Worm (Caenorhabditis elegans) whole organism, midembryonic: ENCODE results near the gene srd-51.

Experiments used
- T22C8.4 ChIP-seq: fragments of 200-800 bp; sonication (Bioruptor generic); IDR thresholded peaks from 2 replicates; pipeline ENCODE4 v1.3.6; 2022; ENCODE audit warnings: missing genetic modification characterization, missing compliant biosample characterization
- cog-1 ChIP-seq: sonication (generic microtip); optimal IDR thresholded peaks from 2 replicates; lab custom pipeline; 2016; ENCODE audit warnings: missing genetic modification characterization, missing compliant biosample characterization
- flt-1 ChIP-seq: fragments of 200-800 bp; sonication (Bioruptor generic); IDR thresholded peaks from 2 replicates; pipeline ENCODE4 v1.3.6; 2022; ENCODE audit warnings: missing genetic modification characterization, missing compliant biosample characterization
- klf-2 ChIP-seq: fragments of 200-800 bp; sonication (Bioruptor generic); conservative IDR thresholded peaks from 2 replicates; pipeline ENCODE4 v1.3.6; 2022; ENCODE audit warnings: missing genetic modification reagents, missing genetic modification characterization, missing compliant biosample characterization
- med-1 ChIP-seq: sonication (generic microtip); optimal IDR thresholded peaks from 2 replicates; lab custom pipeline; 2017; ENCODE audit warnings: missing genetic modification characterization, mild to moderate bottlenecking, missing compliant biosample characterization, antibody characterized with exemption, missing genetic modification reagents; ENCODE audit not compliant: insufficient read depth
- ref-1 ChIP-seq: fragments of 200-800 bp; sonication (Bioruptor generic); conservative IDR thresholded peaks from 2 replicates; pipeline ENCODE4 v1.3.6; 2022; ENCODE audit warnings: missing genetic modification reagents, missing genetic modification characterization, missing compliant biosample characterization

- peak; percentile 93 for TF ChIP-seq flt-1 (GFP tag; lab: Robert Waterston, UW)
- peak; percentile 70 for TF ChIP-seq cog-1 (tag; lab: Kevin White, UChicago)
- peak; percentile 55 for TF ChIP-seq med-1
- peak; percentile 89 for TF ChIP-seq T22C8.4 (GFP tag; lab: Robert Waterston, UW)
- TF ChIP-seq klf-2 (GFP tag; lab: Robert Waterston, UW), result peak; percentile 77
- peak; percentile 67 for TF ChIP-seq ref-1 (GFP tag; lab: Robert Waterston, UW)
These were observed 27.1 kb upstream of the srd-51 start for ce11 chrX:13511796-13512195.
